Fruit fly (Drosophila melanogaster) whole organism, embryonic: ENCODE data around the gene CG32066.

ENCODE experiments used
- Asciz ChIP-seq: fragments of 200-800 bp; sonication (Bioruptor generic); optimal IDR thresholded peaks from 2 replicates; lab custom pipeline; 2017; ENCODE audit warnings: missing biosample characterization, mild to moderate bottlenecking, missing genetic modification characterization, missing genetic modification reagents
- CG11093 ChIP-seq: fragments of 200-800 bp; sonication (Bioruptor generic); IDR thresholded peaks from 3 replicates; pipeline ENCODE4 v1.3.6; 2022; ENCODE audit warnings: missing biosample characterization, missing genetic modification characterization
- CG13624 ChIP-seq: fragments of 200-800 bp; sonication (Bioruptor generic); optimal IDR thresholded peaks from 2 replicates; lab custom pipeline; 2016; ENCODE audit warnings: missing biosample characterization, missing genetic modification characterization
- CG15073 ChIP-seq: fragments of 200-800 bp; sonication (Bioruptor generic); optimal IDR thresholded peaks from 2 replicates; lab custom pipeline; 2016; ENCODE audit warnings: missing biosample characterization, missing genetic modification characterization
- CG15696 ChIP-seq: fragments of 200-800 bp; sonication (Bioruptor generic); optimal IDR thresholded peaks from 2 replicates; lab custom pipeline; 2019; ENCODE audit warnings: missing biosample characterization, mild to moderate bottlenecking, missing genetic modification characterization, moderate library complexity
- CG1792 ChIP-seq: fragments of 200-800 bp; sonication (Bioruptor generic); optimal IDR thresholded peaks from 2 replicates; lab custom pipeline; 2016; ENCODE audit warnings: missing biosample characterization, missing genetic modification characterization
- CG30431 ChIP-seq: fragments of 200-800 bp; sonication (Bioruptor generic); optimal IDR thresholded peaks from 2 replicates; lab custom pipeline; 2017; ENCODE audit warnings: missing biosample characterization, missing genetic modification characterization
- CG34422 ChIP-seq: fragments of 200-800 bp; sonication (Bioruptor generic); IDR thresholded peaks from 3 replicates; pipeline ENCODE4 v1.3.6; 2022; ENCODE audit warnings: missing biosample characterization, missing genetic modification characterization
- CG4360 ChIP-seq: fragments of 200-800 bp; sonication (Bioruptor generic); IDR thresholded peaks from 2 replicates; pipeline ENCODE4 v1.3.6; 2022; ENCODE audit warnings: missing biosample characterization, missing genetic modification characterization
- CG5245 ChIP-seq: fragments of 200-800 bp; sonication (Bioruptor generic); optimal IDR thresholded peaks from 3 replicates; lab custom pipeline; 2016; ENCODE audit warnings: missing biosample characterization, missing genetic modification characterization
- CG6175 ChIP-seq: fragments of 200-800 bp; sonication (Bioruptor generic); IDR thresholded peaks from 3 replicates; pipeline ENCODE4 v1.3.6; 2022; ENCODE audit warnings: missing biosample characterization, missing genetic modification characterization
- CG8281 ChIP-seq: fragments of 200-800 bp; sonication (Bioruptor generic); optimal IDR thresholded peaks from 2 replicates; lab custom pipeline; 2018; ENCODE audit warnings: missing biosample characterization, mild to moderate bottlenecking, missing genetic modification characterization, moderate library complexity
- CG8944 ChIP-seq: fragments of 200-800 bp; sonication (Bioruptor generic); optimal IDR thresholded peaks from 3 replicates; lab custom pipeline; 2016; ENCODE audit warnings: missing biosample characterization, missing genetic modification characterization
- CG9932 ChIP-seq: fragments of 200-800 bp; sonication (Bioruptor generic); IDR thresholded peaks from 2 replicates; pipeline ENCODE4 v1.3.6; 2022; ENCODE audit warnings: missing biosample characterization, missing genetic modification characterization
- Dp ChIP-seq: fragments of 200-800 bp; sonication (Bioruptor generic); optimal IDR thresholded peaks from 2 replicates; lab custom pipeline; 2018; ENCODE audit warnings: missing biosample characterization, mild to moderate bottlenecking, missing genetic modification characterization, moderate library complexity
- E2f2 ChIP-seq: fragments of 200-800 bp; sonication (Bioruptor generic); IDR thresholded peaks from 2 replicates; pipeline ENCODE4 v1.3.6; 2022; ENCODE audit warnings: missing biosample characterization, missing genetic modification characterization
- Fer1 ChIP-seq: fragments of 200-800 bp; sonication (Bioruptor generic); optimal IDR thresholded peaks from 2 replicates; lab custom pipeline; 2017; ENCODE audit warnings: missing biosample characterization, mild to moderate bottlenecking, missing genetic modification characterization
- HHEX ChIP-seq: fragments of 200-800 bp; sonication (Bioruptor generic); optimal IDR thresholded peaks from 3 replicates; lab custom pipeline; 2017; ENCODE audit warnings: missing biosample characterization, mild to moderate bottlenecking, missing genetic modification characterization, missing genetic modification reagents
- Lim3 ChIP-seq: fragments of 200-800 bp; sonication (Bioruptor generic); IDR thresholded peaks from 2 replicates; pipeline ENCODE4 v1.3.6; 2022; ENCODE audit warnings: missing biosample characterization, missing genetic modification characterization
- Med ChIP-seq: fragments of 200-800 bp; sonication (Bioruptor generic); peaks from one replicate; lab custom pipeline; 2016; ENCODE audit warnings: missing biosample characterization, missing genetic modification characterization, mild to moderate bottlenecking, inconsistent platforms, moderate library complexity
- Oaz ChIP-seq: fragments of 200-800 bp; sonication (Bioruptor generic); IDR thresholded peaks from 2 replicates; pipeline ENCODE4 v1.3.6; 2022; ENCODE audit warnings: missing biosample characterization, missing genetic modification characterization
- Rfx ChIP-seq: fragments of 200-800 bp; sonication (Bioruptor generic); IDR thresholded peaks from 2 replicates; pipeline ENCODE4 v1.3.6; 2022; ENCODE audit warnings: missing biosample characterization, missing genetic modification characterization
- Sry-β ChIP-seq: fragments of 200-800 bp; sonication (Bioruptor generic); optimal IDR thresholded peaks from 2 replicates; lab custom pipeline; 2018; ENCODE audit warnings: missing biosample characterization, mild to moderate bottlenecking, missing genetic modification characterization, moderate library complexity
- Stat92E ChIP-seq, 3 experiments: fragments of >200 bp in 2 of 3; fragments of 200-800 bp in 1 of 3; sonication (Bioruptor generic) in 1 of 3; optimal IDR thresholded peaks; 2 replicates each; lab custom pipeline; 2017 to 2019; ENCODE audit warnings: missing biosample characterization in 3 of 3, missing genetic modification characterization in 3 of 3, mild to moderate bottlenecking in 1 of 3, moderate library complexity in 1 of 3
- abd-A ChIP-seq: fragments of 200-800 bp; sonication (Bioruptor generic); optimal IDR thresholded peaks from 3 replicates; lab custom pipeline; 2019; ENCODE audit warnings: missing biosample characterization, mild to moderate bottlenecking, missing genetic modification characterization, moderate library complexity
- ash1 ChIP-seq: fragments of 200-800 bp; sonication (Bioruptor generic); optimal IDR thresholded peaks from 2 replicates; lab custom pipeline; 2018; ENCODE audit warnings: missing biosample characterization, mild to moderate bottlenecking, missing genetic modification characterization
- cato ChIP-seq: fragments of 200-800 bp; sonication (Bioruptor generic); optimal IDR thresholded peaks from 2 replicates; lab custom pipeline; 2016; ENCODE audit warnings: missing biosample characterization, missing genetic modification characterization, borderline replicate concordance
- chinmo ChIP-seq: fragments of 200-800 bp; sonication (Bioruptor generic); IDR thresholded peaks from 4 replicates; pipeline ENCODE4 v1.3.6; 2022; ENCODE audit warnings: missing biosample characterization, missing genetic modification characterization; ENCODE audit not compliant: partially characterized antibody
- ci ChIP-seq: fragments of 200-800 bp; sonication (Bioruptor generic); IDR thresholded peaks from 3 replicates; pipeline ENCODE4 v1.3.6; 2022; ENCODE audit warnings: missing biosample characterization, missing genetic modification characterization
- fd3F ChIP-seq: fragments of 200-800 bp; sonication (Bioruptor generic); optimal IDR thresholded peaks from 2 replicates; lab custom pipeline; 2018; ENCODE audit warnings: missing biosample characterization, mild to moderate bottlenecking, missing genetic modification characterization, moderate library complexity
- fru ChIP-seq: fragments of >200 bp; optimal IDR thresholded peaks from 2 replicates; lab custom pipeline; 2017
- gcm ChIP-seq: fragments of 200-800 bp; sonication (Bioruptor generic); optimal IDR thresholded peaks from 2 replicates; lab custom pipeline; 2019; ENCODE audit warnings: missing biosample characterization, mild to moderate bottlenecking, missing genetic modification characterization, moderate library complexity
- jing ChIP-seq: fragments of 200-800 bp; sonication (Bioruptor generic); optimal IDR thresholded peaks from 2 replicates; lab custom pipeline; 2018; ENCODE audit warnings: missing biosample characterization, mild to moderate bottlenecking, missing genetic modification characterization
- mirr ChIP-seq: fragments of 200-800 bp; sonication (Bioruptor generic); optimal IDR thresholded peaks from 3 replicates; lab custom pipeline; 2018; ENCODE audit warnings: missing biosample characterization, mild to moderate bottlenecking, missing genetic modification characterization
- mld ChIP-seq: fragments of 200-800 bp; sonication (Bioruptor generic); IDR thresholded peaks from 3 replicates; pipeline ENCODE4 v1.3.6; 2022; ENCODE audit warnings: missing biosample characterization, missing genetic modification characterization; ENCODE audit not compliant: partially characterized antibody
- nerfin-1 ChIP-seq: fragments of 200-800 bp; sonication (Bioruptor generic); optimal IDR thresholded peaks from 3 replicates; lab custom pipeline; 2019; ENCODE audit warnings: missing biosample characterization, mild to moderate bottlenecking, missing genetic modification characterization, moderate library complexity
- onecut ChIP-seq: fragments of 200-800 bp; sonication (Bioruptor generic); IDR thresholded peaks from 2 replicates; pipeline ENCODE4 v1.3.6; 2022; ENCODE audit warnings: missing biosample characterization, missing genetic modification characterization
- pan ChIP-seq, 4 experiments: fragments of >200 bp in 3 of 4; fragments of 200-800 bp in 1 of 4; sonication (Bioruptor generic) in 1 of 4; optimal IDR thresholded peaks in 3 of 4; IDR thresholded peaks in 1 of 4; 2 replicates each; pipeline versions ENCODE4 v1.3.6 to Lab custom; 2017 to 2022; ENCODE audit warnings: missing biosample characterization in 2 of 4, missing genetic modification characterization in 2 of 4, mixed read lengths in 1 of 4
- pros ChIP-seq: fragments of 200-800 bp; sonication (Bioruptor generic); optimal IDR thresholded peaks from 3 replicates; lab custom pipeline; 2019; ENCODE audit warnings: missing biosample characterization, mild to moderate bottlenecking, missing genetic modification characterization, moderate library complexity
- row ChIP-seq: fragments of 200-800 bp; sonication (Bioruptor generic); IDR thresholded peaks from 3 replicates; pipeline ENCODE4 v1.3.6; 2022; ENCODE audit warnings: missing biosample characterization, missing genetic modification characterization
- stc ChIP-seq: fragments of 200-800 bp; sonication (Bioruptor generic); IDR thresholded peaks from 2 replicates; pipeline ENCODE4 v1.3.6; 2022; ENCODE audit warnings: missing biosample characterization, missing genetic modification characterization
- tio ChIP-seq: fragments of 200-800 bp; sonication (Bioruptor generic); optimal IDR thresholded peaks from 2 replicates; lab custom pipeline; 2017; ENCODE audit warnings: missing biosample characterization, missing genetic modification characterization, inconsistent platforms
- vvl ChIP-seq: fragments of 200-800 bp; sonication (Bioruptor generic); IDR thresholded peaks from 2 replicates; pipeline ENCODE4 v1.3.6; 2022; ENCODE audit warnings: missing biosample characterization, missing genetic modification characterization
- wek ChIP-seq: fragments of 200-800 bp; sonication (Bioruptor generic); optimal IDR thresholded peaks from 3 replicates; lab custom pipeline; 2018; ENCODE audit warnings: missing biosample characterization, mild to moderate bottlenecking, missing genetic modification characterization, moderate library complexity

The CG32066 gene

dm6 chr3L:10680728-10681306 lies 20.0 kb upstream of the CG32066 start (continued):
- TF ChIP-seq pan (optimal IDR thresholded peaks at IDR 0.05; lab: Kevin White, UChicago) (no peak), pan (GFP tag; optimal IDR thresholded peaks at IDR 0.05 in 1 of 2, IDR thresholded peaks at IDR 0.05 in 1 of 2) (peak in 1 of 2 experiments; percentile 15), E2f2 (GFP tag; lab: Robert Waterston, UW) (0 out of 2 replicates have a peak, but pooled peaks have one; percentile 12), cato (GFP tag; lab: Kevin White, UChicago) (no peak), abd-A (tag; lab: Kevin White, UChicago) (peak; percentile 41), Lim3 (GFP tag; lab: Robert Waterston, UW) (no peak), HHEX (GFP tag; lab: Kevin White, UChicago) (no peak), Fer1 (no peak), onecut (GFP tag; lab: Robert Waterston, UW) (peak; percentile 15), CG34422 (GFP tag; lab: Robert Waterston, UW) (no peak), Stat92E (GFP tag; optimal IDR thresholded peaks at IDR 0.05; lab: Kevin White, UChicago) (no peak), vvl (GFP tag; lab: Robert Waterston, UW) (peak; percentile 73), CG8944 (GFP tag; lab: Kevin White, UChicago) (no peak), Rfx (GFP tag; lab: Robert Waterston, UW) (peak; percentile 31; the same call in 1 of the 2 replicates), Oaz (GFP tag; lab: Robert Waterston, UW) (peak; percentile 21; the same call in 1 of the 2 replicates), pros (GFP tag; lab: Kevin White, UChicago) (peak; percentile 96), fd3F (GFP tag; lab: Kevin White, UChicago) (no peak), fru (no peak), mirr (GFP tag; lab: Kevin White, UChicago) (peak; percentile 18), chinmo (GFP tag; lab: Robert Waterston, UW) (peak; percentile 92), CG1792 (no peak), jing (no peak), wek (peak; percentile 23), mld (GFP tag; lab: Robert Waterston, UW) (no peak), row (GFP tag; lab: Robert Waterston, UW) (peak; percentile 31; the same call in 1 of the 3 replicates), gcm (GFP tag; lab: Kevin White, UChicago) (peak; percentile 2), CG8281 (tag; lab: Kevin White, UChicago) (no peak), ash1 (GFP tag; lab: Kevin White, UChicago) (peak; percentile 35), CG11093 (GFP tag; lab: Robert Waterston, UW) (no peak), tio (no peak), CG9932 (GFP tag; lab: Robert Waterston, UW) (0 out of 2 replicates have a peak, but pooled peaks have one; percentile 18), CG30431 (GFP tag; lab: Kevin White, UChicago) (no peak), stc (GFP tag; lab: Robert Waterston, UW) (peak; percentile 54), Dp (GFP tag; lab: Kevin White, UChicago) (no peak), Sry-β (no peak), CG4360 (GFP tag; lab: Robert Waterston, UW) (0 out of 2 replicates have a peak, but pooled peaks have one; percentile 34), Med (peak; percentile 71), CG13624 (GFP tag; lab: Kevin White, UChicago) (no peak), CG6175 (GFP tag; lab: Robert Waterston, UW) (0 out of 3 replicates have a peak, but pooled peaks have one; percentile 45), CG15696 (no peak), CG15073 (GFP tag; lab: Kevin White, UChicago) (no peak), nerfin-1 (peak; percentile 2), Asciz (GFP tag; lab: Kevin White, UChicago) (no peak), CG5245 (GFP tag; lab: Kevin White, UChicago) (no peak), ci (GFP tag; lab: Robert Waterston, UW) (peak; percentile 49; the same call in 1 of the 3 replicates)
- TF ChIP-seq, all 482 proteins: peak for 67
